Fruit fly (Drosophila melanogaster) whole organism, embryonic: ENCODE data around the gene CG32829.
A peak's percentile ranks its signal among the peaks of the same experiment; 100 is the strongest.

Experiments
- Abd-B ChIP-seq: fragments of 200-800 bp; sonication (Bioruptor generic); optimal IDR thresholded peaks from 2 replicates; lab custom pipeline; 2018; ENCODE audit warnings: missing biosample characterization, mild to moderate bottlenecking, missing genetic modification characterization, moderate library complexity
- CG1024 ChIP-seq: fragments of 200-800 bp; sonication (Bioruptor generic); IDR thresholded peaks from 2 replicates; pipeline ENCODE4 v1.3.6; 2022; ENCODE audit warnings: missing biosample characterization, missing genetic modification characterization
- CG12299 ChIP-seq: fragments of 200-800 bp; sonication (Bioruptor generic); optimal IDR thresholded peaks from 2 replicates; lab custom pipeline; 2018; ENCODE audit warnings: missing biosample characterization, mild to moderate bottlenecking, missing genetic modification characterization
- CG12391 ChIP-seq: fragments of 200-800 bp; sonication (Bioruptor generic); optimal IDR thresholded peaks from 3 replicates; lab custom pipeline; 2018; ENCODE audit warnings: missing biosample characterization, mild to moderate bottlenecking, missing genetic modification characterization, moderate library complexity
- CG14860 ChIP-seq: fragments of 200-800 bp; sonication (Bioruptor generic); IDR thresholded peaks from 3 replicates; pipeline ENCODE4 v1.3.6; 2022; ENCODE audit warnings: missing biosample characterization, missing genetic modification characterization; ENCODE audit not compliant: partially characterized antibody
- CG18262 ChIP-seq: fragments of 200-800 bp; optimal IDR thresholded peaks from 3 replicates; lab custom pipeline; 2019; ENCODE audit warnings: missing biosample characterization, mild to moderate bottlenecking, missing genetic modification characterization, moderate library complexity
- CG18619 ChIP-seq: fragments of 200-800 bp; sonication (Bioruptor generic); optimal IDR thresholded peaks from 3 replicates; lab custom pipeline; 2017; ENCODE audit warnings: missing biosample characterization, mild to moderate bottlenecking, missing genetic modification characterization
- CG2875 ChIP-seq: fragments of 200-800 bp; sonication (Bioruptor generic); optimal IDR thresholded peaks from 2 replicates; lab custom pipeline; 2017; ENCODE audit warnings: missing biosample characterization, mild to moderate bottlenecking, missing genetic modification characterization, missing genetic modification reagents
- CG3281 ChIP-seq: fragments of 200-800 bp; sonication (Bioruptor generic); optimal IDR thresholded peaks from 3 replicates; lab custom pipeline; 2017; ENCODE audit warnings: missing biosample characterization, mild to moderate bottlenecking, missing genetic modification characterization
- CG34376 ChIP-seq: fragments of 200-800 bp; sonication (Bioruptor generic); optimal IDR thresholded peaks from 2 replicates; lab custom pipeline; 2018; ENCODE audit warnings: missing biosample characterization, mild to moderate bottlenecking, missing genetic modification characterization
- CG7786 ChIP-seq: fragments of 200-800 bp; sonication (Bioruptor generic); optimal IDR thresholded peaks from 2 replicates; lab custom pipeline; 2016; ENCODE audit warnings: missing biosample characterization, missing genetic modification characterization
- CG9437 ChIP-seq: fragments of 200-800 bp; sonication (Bioruptor generic); optimal IDR thresholded peaks from 2 replicates; lab custom pipeline; 2018; ENCODE audit warnings: missing biosample characterization, mild to moderate bottlenecking, missing genetic modification characterization
- Hmx ChIP-seq: fragments of 200-800 bp; sonication (Bioruptor generic); optimal IDR thresholded peaks from 2 replicates; lab custom pipeline; 2016; ENCODE audit warnings: missing biosample characterization, missing genetic modification characterization
- Lpt ChIP-seq: fragments of >200 bp; optimal IDR thresholded peaks from 2 replicates; lab custom pipeline; 2018; ENCODE audit warnings: missing biosample characterization, missing genetic modification characterization
- MESR4 ChIP-seq: fragments of 200-800 bp; sonication (Bioruptor generic); optimal IDR thresholded peaks from 2 replicates; lab custom pipeline; 2018; ENCODE audit warnings: missing biosample characterization, mild to moderate bottlenecking, missing genetic modification characterization, moderate library complexity
- Med ChIP-seq: fragments of 200-800 bp; sonication (Bioruptor generic); peaks from one replicate; lab custom pipeline; 2016; ENCODE audit warnings: missing biosample characterization, missing genetic modification characterization, mild to moderate bottlenecking, inconsistent platforms, moderate library complexity
- Ptx1 ChIP-seq: fragments of 200-800 bp; sonication (Bioruptor generic); IDR thresholded peaks from 2 replicates; pipeline ENCODE4 v1.3.6; 2022; ENCODE audit warnings: missing biosample characterization, missing genetic modification characterization
- Ravus ChIP-seq: fragments of 200-800 bp; sonication (Bioruptor generic); IDR thresholded peaks from 2 replicates; pipeline ENCODE4 v1.3.6; 2022; ENCODE audit warnings: missing biosample characterization, missing genetic modification characterization
- Sry-β ChIP-seq: fragments of 200-800 bp; sonication (Bioruptor generic); optimal IDR thresholded peaks from 2 replicates; lab custom pipeline; 2018; ENCODE audit warnings: missing biosample characterization, mild to moderate bottlenecking, missing genetic modification characterization, moderate library complexity
- Usf ChIP-seq: fragments of 200-800 bp; sonication (Bioruptor generic); optimal IDR thresholded peaks from 2 replicates; lab custom pipeline; 2017; ENCODE audit warnings: missing genotype, missing biosample characterization, missing genetic modification characterization
- Xbp1 ChIP-seq: fragments of 200-800 bp; sonication (Bioruptor generic); optimal IDR thresholded peaks from 3 replicates; lab custom pipeline; 2016; ENCODE audit warnings: missing biosample characterization, mild to moderate bottlenecking, missing genetic modification characterization
- cad ChIP-seq: fragments of >200 bp; optimal IDR thresholded peaks from 2 replicates; lab custom pipeline; 2017; ENCODE audit warnings: missing biosample characterization, missing genetic modification characterization
- caup ChIP-seq: fragments of 200-800 bp; sonication (Bioruptor generic); optimal IDR thresholded peaks from 3 replicates; lab custom pipeline; 2017; ENCODE audit warnings: missing biosample characterization, mild to moderate bottlenecking, missing genetic modification characterization, moderate library complexity; ENCODE audit not compliant: severe bottlenecking
- cg ChIP-seq: fragments of 200-800 bp; sonication (Bioruptor generic); optimal IDR thresholded peaks from 3 replicates; lab custom pipeline; 2019; ENCODE audit warnings: missing biosample characterization, mild to moderate bottlenecking, missing genetic modification characterization, moderate library complexity
- chinmo ChIP-seq: fragments of 200-800 bp; sonication (Bioruptor generic); IDR thresholded peaks from 4 replicates; pipeline ENCODE4 v1.3.6; 2022; ENCODE audit warnings: missing biosample characterization, missing genetic modification characterization; ENCODE audit not compliant: partially characterized antibody
- dimm ChIP-seq: fragments of 200-800 bp; sonication (Bioruptor generic); IDR thresholded peaks from 2 replicates; pipeline ENCODE4 v1.3.6; 2022; ENCODE audit warnings: missing biosample characterization, missing genetic modification characterization
- gro ChIP-seq: fragments of 200-800 bp; sonication (Bioruptor generic); optimal IDR thresholded peaks from 2 replicates; lab custom pipeline; 2016; ENCODE audit warnings: missing biosample characterization, missing genetic modification characterization
- h ChIP-seq: fragments of >200 bp; optimal IDR thresholded peaks from 2 replicates; lab custom pipeline; 2017
- hbn ChIP-seq: fragments of 200-800 bp; sonication (Bioruptor generic); IDR thresholded peaks from 2 replicates; pipeline ENCODE4 v1.3.6; 2022; ENCODE audit warnings: missing biosample characterization, missing genetic modification characterization; ENCODE audit not compliant: partially characterized antibody
- hkb ChIP-seq, 2 experiments: fragments of 200-800 bp in 1 of 2; fragments of >200 bp in 1 of 2; sonication (Bioruptor generic) in 1 of 2; IDR thresholded peaks in 1 of 2; optimal IDR thresholded peaks in 1 of 2; 2 replicates each; pipeline versions ENCODE4 v1.3.6 to Lab custom; 2017 to 2022; ENCODE audit warnings: missing biosample characterization in 1 of 2, missing genetic modification characterization in 1 of 2
- lab ChIP-seq: fragments of 200-800 bp; sonication (Bioruptor generic); optimal IDR thresholded peaks from 3 replicates; lab custom pipeline; 2017; ENCODE audit warnings: missing biosample characterization, missing genetic modification characterization, mild to moderate bottlenecking, moderate library complexity, missing genetic modification reagents
- lbe ChIP-seq: fragments of 200-800 bp; sonication (Bioruptor generic); optimal IDR thresholded peaks from 2 replicates; lab custom pipeline; 2016; ENCODE audit warnings: missing biosample characterization, mild to moderate bottlenecking, missing genetic modification characterization
- mld ChIP-seq: fragments of 200-800 bp; sonication (Bioruptor generic); IDR thresholded peaks from 3 replicates; pipeline ENCODE4 v1.3.6; 2022; ENCODE audit warnings: missing biosample characterization, missing genetic modification characterization; ENCODE audit not compliant: partially characterized antibody
- org-1 ChIP-seq: fragments of 200-800 bp; sonication (Bioruptor generic); optimal IDR thresholded peaks from 2 replicates; lab custom pipeline; 2017; ENCODE audit warnings: missing biosample characterization, missing genetic modification characterization
- pho ChIP-seq: fragments of 200-800 bp; sonication (Bioruptor generic); optimal IDR thresholded peaks from 2 replicates; lab custom pipeline; 2016; ENCODE audit warnings: missing biosample characterization, missing genetic modification characterization
- prd ChIP-seq, 3 experiments: fragments of >200 bp in 2 of 3; fragments of 200-800 bp in 1 of 3; sonication (Bioruptor generic) in 1 of 3; optimal IDR thresholded peaks in 2 of 3; IDR thresholded peaks in 1 of 3; 2 replicates in 2 of 3; 3 replicates in 1 of 3; pipeline versions ENCODE4 v1.3.6 to Lab custom; 2017 to 2022; ENCODE audit warnings: missing biosample characterization in 1 of 3, missing genetic modification characterization in 1 of 3
- pum ChIP-seq: fragments of 200-800 bp; sonication (Bioruptor generic); optimal IDR thresholded peaks from 2 replicates; lab custom pipeline; 2016; ENCODE audit warnings: missing biosample characterization, missing genetic modification characterization
- unc-4 ChIP-seq: fragments of 200-800 bp; sonication (Bioruptor generic); IDR thresholded peaks from 2 replicates; pipeline ENCODE4 v1.3.6; 2022; ENCODE audit warnings: missing biosample characterization, missing genetic modification characterization; ENCODE audit not compliant: partially characterized antibody
- vnd ChIP-seq: fragments of 200-800 bp; sonication (Bioruptor generic); IDR thresholded peaks from 3 replicates; pipeline ENCODE4 v1.3.6; 2022; ENCODE audit warnings: missing biosample characterization, missing genetic modification characterization; ENCODE audit not compliant: partially characterized antibody
- wor ChIP-seq: fragments of 200-800 bp; sonication (Bioruptor generic); IDR thresholded peaks from 2 replicates; pipeline ENCODE4 v1.3.6; 2022; ENCODE audit warnings: missing biosample characterization, missing genetic modification characterization
- zfh1 ChIP-seq: fragments of 200-800 bp; sonication (Bioruptor generic); IDR thresholded peaks from 3 replicates; pipeline ENCODE4 v1.3.6; 2022; ENCODE audit warnings: missing biosample characterization, missing genetic modification characterization

Gene CG32829

DNA sequence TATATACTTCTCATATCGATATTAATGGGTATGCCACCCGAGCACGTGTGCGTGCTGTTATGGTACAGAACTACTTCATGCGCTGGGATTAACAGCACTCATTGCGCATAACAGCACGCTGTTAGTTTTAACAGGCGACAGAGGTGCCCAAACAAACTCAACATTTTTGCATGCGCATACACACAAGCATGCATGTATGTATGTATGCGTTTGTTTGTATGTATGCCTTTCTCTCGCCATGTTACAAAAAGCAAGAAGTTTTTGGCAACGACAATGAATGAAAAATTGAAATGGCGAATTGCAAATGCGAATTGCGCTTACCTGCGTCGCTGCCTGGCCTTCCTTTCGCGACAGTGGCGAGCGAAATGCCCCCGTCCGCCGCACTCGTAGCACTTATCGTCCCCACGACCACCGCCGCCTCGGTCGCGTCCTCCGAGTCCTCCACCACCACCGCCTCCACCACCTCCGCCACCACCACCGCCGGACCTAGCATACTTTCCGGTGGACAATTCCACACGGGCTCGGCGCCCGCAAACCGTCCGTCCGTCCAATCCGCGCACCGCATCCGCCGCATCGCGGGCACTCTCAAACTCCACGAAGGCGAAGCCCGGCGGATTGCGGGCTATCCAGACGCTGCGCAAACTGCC lies 3.1 kb upstream of the CG32829 start (continued):
- TF ChIP-seq CG18262 (tag; lab: Kevin White, UChicago) (peak; percentile 48), CG3281 (no peak), Lpt (GFP tag; lab: Kevin White, UChicago) (no peak), Ravus (no peak), Hmx (GFP tag; lab: Kevin White, UChicago) (no peak), cg (GFP tag; lab: Kevin White, UChicago) (peak; percentile 95), Xbp1 (GFP tag; lab: Kevin White, UChicago) (no peak), CG7786 (no peak), chinmo (GFP tag; lab: Robert Waterston, UW) (0 out of 4 replicates have a peak, but pooled peaks have one; percentile 45), CG9437 (peak; percentile 18), CG14860 (no peak), CG2875 (GFP tag; lab: Kevin White, UChicago) (no peak), CG12299 (tag; lab: Kevin White, UChicago) (no peak), MESR4 (peak; percentile 32), org-1 (GFP tag; lab: Kevin White, UChicago) (no peak), CG34376 (GFP tag; lab: Kevin White, UChicago) (no peak), wor (GFP tag; lab: Robert Waterston, UW) (no peak), hkb (optimal IDR thresholded peaks at IDR 0.05; lab: Kevin White, UChicago) (no peak), hkb (GFP tag; IDR thresholded peaks at IDR 0.05; lab: Robert Waterston, UW) (no peak), pum (no peak), lbe (peak; percentile 11), gro (GFP tag; lab: Kevin White, UChicago) (no peak), unc-4 (GFP tag; lab: Robert Waterston, UW) (peak; percentile 20; the same call in 1 of the 2 replicates), CG1024 (GFP tag; lab: Robert Waterston, UW) (no peak), vnd (GFP tag; lab: Robert Waterston, UW) (no peak), Med (peak; percentile 1), Abd-B (GFP tag; lab: Kevin White, UChicago) (no peak), zfh1 (GFP tag; lab: Robert Waterston, UW) (no peak), Usf (no peak), Ptx1 (no peak), mld (GFP tag; lab: Robert Waterston, UW) (0 out of 3 replicates have a peak, but pooled peaks have one; percentile 33), CG12391 (tag; lab: Kevin White, UChicago) (peak; percentile 27), Sry-β (GFP tag; lab: Kevin White, UChicago) (peak; percentile 15), prd (optimal IDR thresholded peaks at IDR 0.05; lab: Kevin White, UChicago) (no peak), prd (GFP tag; IDR thresholded peaks at IDR 0.05; lab: Robert Waterston, UW) (no peak), h (no peak), dimm (GFP tag; lab: Robert Waterston, UW) (no peak), pho (GFP tag; lab: Kevin White, UChicago) (no peak), lab (GFP tag; lab: Kevin White, UChicago) (no peak), caup (no peak), hbn (GFP tag; lab: Robert Waterston, UW) (no peak), cad (GFP tag; lab: Kevin White, UChicago) (no peak), CG18619 (GFP tag; lab: Kevin White, UChicago) (peak; percentile 16)
